Worm (Caenorhabditis elegans) whole organism, early embryonic: ENCODE measurements around the gene sek-5.

Experiments
- ama-1 ChIP-seq: fragments of 150-350 bp; optimal IDR thresholded peaks from 2 replicates; lab custom pipeline; 2014
- ceh-36 ChIP-seq: sonication (generic microtip); optimal IDR thresholded peaks from 2 replicates; lab custom pipeline; 2016; ENCODE audit warnings: missing genetic modification characterization, inconsistent platforms, missing compliant biosample characterization
- ets-7 ChIP-seq: sonication (generic microtip); optimal IDR thresholded peaks from 2 replicates; lab custom pipeline; 2016; ENCODE audit warnings: missing genotype, missing genetic modification characterization, missing compliant biosample characterization
- flt-1 ChIP-seq: fragments of 200-800 bp; sonication (Bioruptor generic); IDR thresholded peaks from 2 replicates; pipeline ENCODE4 v1.3.6; 2022; ENCODE audit warnings: missing genetic modification characterization, missing compliant biosample characterization
- hmbx-1 ChIP-seq: sonication (generic microtip); optimal IDR thresholded peaks from 2 replicates; lab custom pipeline; 2016; ENCODE audit warnings: mild to moderate bottlenecking, missing genetic modification characterization, missing compliant biosample characterization
- pes-1 ChIP-seq: fragments of 200-800 bp; sonication (Bioruptor generic); IDR thresholded peaks from 2 replicates; pipeline ENCODE4 v1.3.6; 2022; ENCODE audit warnings: missing genetic modification reagents, missing genetic modification characterization, missing compliant biosample characterization
- scrt-1 ChIP-seq: fragments of 200-800 bp; sonication (Bioruptor generic); IDR thresholded peaks from 2 replicates; pipeline ENCODE4 v1.3.6; 2022; ENCODE audit warnings: missing genetic modification characterization, missing compliant biosample characterization

ce11 chrX:5347856-5348255, 29.6 kb upstream of the sek-5 start:
- TF ChIP-seq ets-7 (no peak), ama-1 (lab: Kevin White, UChicago) (no peak), ceh-36 (tag; lab: Kevin White, UChicago) (no peak), flt-1 (GFP tag; lab: Robert Waterston, UW) (no peak), pes-1 (no peak), scrt-1 (GFP tag; lab: Robert Waterston, UW) (no peak), hmbx-1 (no peak)
